Fruit fly (Drosophila melanogaster) whole organism, embryonic: ENCODE measurements around the gene CG13407.
A peak's percentile ranks its signal among the peaks of the same experiment; 100 is the strongest.

ENCODE experiments used
- Antp ChIP-seq: fragments of 200-800 bp; sonication (Bioruptor generic); optimal IDR thresholded peaks from 3 replicates; lab custom pipeline; 2016; ENCODE audit warnings: missing biosample characterization, missing genetic modification characterization
- Awh ChIP-seq: fragments of 200-800 bp; sonication (Bioruptor generic); IDR thresholded peaks from 2 replicates; pipeline ENCODE4, ENCODE4 v1.3.6; 2022; ENCODE audit warnings: missing biosample characterization, missing genetic modification characterization
- Bdp1 ChIP-seq: fragments of 200-800 bp; sonication (Bioruptor generic); optimal IDR thresholded peaks from 3 replicates; lab custom pipeline; 2016; ENCODE audit warnings: missing biosample characterization, missing genetic modification characterization
- CG11093 ChIP-seq: fragments of 200-800 bp; sonication (Bioruptor generic); IDR thresholded peaks from 3 replicates; pipeline ENCODE4 v1.3.6; 2022; ENCODE audit warnings: missing biosample characterization, missing genetic modification characterization
- CG11247 ChIP-seq: fragments of 200-800 bp; sonication (Bioruptor generic); IDR thresholded peaks from 2 replicates; pipeline ENCODE4 v1.3.6; 2022; ENCODE audit warnings: missing biosample characterization, missing genetic modification characterization
- CG12155 ChIP-seq: fragments of 200-800 bp; sonication (Bioruptor generic); optimal IDR thresholded peaks from 3 replicates; lab custom pipeline; 2016; ENCODE audit warnings: missing biosample characterization, missing genetic modification characterization
- CG15601 ChIP-seq: fragments of 200-800 bp; sonication (Bioruptor generic); optimal IDR thresholded peaks from 3 replicates; lab custom pipeline; 2019; ENCODE audit warnings: missing biosample characterization, mild to moderate bottlenecking, missing genetic modification characterization, moderate library complexity
- CG16815 ChIP-seq: fragments of 200-800 bp; sonication (Bioruptor generic); optimal IDR thresholded peaks from 3 replicates; lab custom pipeline; 2017; ENCODE audit warnings: missing biosample characterization, mild to moderate bottlenecking, missing genetic modification characterization
- CG17361 ChIP-seq: fragments of 200-800 bp; sonication (Bioruptor generic); IDR thresholded peaks from 3 replicates; pipeline ENCODE4 v1.3.6; 2022; ENCODE audit warnings: missing biosample characterization, missing genetic modification characterization
- CG2120 ChIP-seq: fragments of 200-800 bp; sonication (Bioruptor generic); optimal IDR thresholded peaks from 3 replicates; lab custom pipeline; 2016; ENCODE audit warnings: missing biosample characterization, missing genetic modification characterization
- CG2678 ChIP-seq: fragments of 200-800 bp; sonication (Bioruptor generic); optimal IDR thresholded peaks from 3 replicates; lab custom pipeline; 2019; ENCODE audit warnings: missing biosample characterization, mild to moderate bottlenecking, missing genetic modification characterization, moderate library complexity
- CG30431 ChIP-seq: fragments of 200-800 bp; sonication (Bioruptor generic); optimal IDR thresholded peaks from 2 replicates; lab custom pipeline; 2017; ENCODE audit warnings: missing biosample characterization, missing genetic modification characterization
- CG3838 ChIP-seq: fragments of 200-800 bp; sonication (Bioruptor generic); optimal IDR thresholded peaks from 3 replicates; lab custom pipeline; 2016; ENCODE audit warnings: missing biosample characterization, missing genetic modification characterization
- CG4282 ChIP-seq: fragments of 200-800 bp; sonication (Bioruptor generic); optimal IDR thresholded peaks from 2 replicates; lab custom pipeline; 2016; ENCODE audit warnings: missing biosample characterization, missing genetic modification characterization
- CG6683 ChIP-seq: fragments of 200-800 bp; sonication (Bioruptor generic); optimal IDR thresholded peaks from 2 replicates; lab custom pipeline; 2017; ENCODE audit warnings: missing biosample characterization, mild to moderate bottlenecking, missing genetic modification characterization, missing genetic modification reagents
- CG7372 ChIP-seq: fragments of 200-800 bp; sonication (Bioruptor generic); IDR thresholded peaks from 2 replicates; pipeline ENCODE4 v1.3.6; 2022; ENCODE audit warnings: missing biosample characterization, missing genetic modification characterization
- CG7745 ChIP-seq: fragments of 200-800 bp; sonication (Bioruptor generic); optimal IDR thresholded peaks from 2 replicates; lab custom pipeline; 2018; ENCODE audit warnings: missing biosample characterization, mild to moderate bottlenecking, missing genetic modification characterization, moderate library complexity
- CG8944 ChIP-seq: fragments of 200-800 bp; sonication (Bioruptor generic); optimal IDR thresholded peaks from 3 replicates; lab custom pipeline; 2016; ENCODE audit warnings: missing biosample characterization, missing genetic modification characterization
- Fer3 ChIP-seq: fragments of 200-800 bp; sonication (Bioruptor generic); optimal IDR thresholded peaks from 2 replicates; lab custom pipeline; 2018; ENCODE audit warnings: missing biosample characterization, mild to moderate bottlenecking, missing genetic modification characterization, moderate library complexity
- HmgD ChIP-seq: fragments of 200-800 bp; sonication (Bioruptor generic); optimal IDR thresholded peaks from 3 replicates; lab custom pipeline; 2016; ENCODE audit warnings: missing biosample characterization, missing genetic modification characterization
- Sin3A ChIP-seq: fragments of >200 bp; optimal IDR thresholded peaks from 2 replicates; lab custom pipeline; 2018
- Spps ChIP-seq: fragments of 200-800 bp; sonication (Bioruptor generic); optimal IDR thresholded peaks from 2 replicates; lab custom pipeline; 2018; ENCODE audit warnings: missing biosample characterization, mild to moderate bottlenecking, missing genetic modification characterization
- Ssrp ChIP-seq: fragments of 200-800 bp; sonication (Bioruptor generic); optimal IDR thresholded peaks from 2 replicates; lab custom pipeline; 2018; ENCODE audit warnings: missing biosample characterization, mild to moderate bottlenecking, missing genetic modification characterization, moderate library complexity
- Taf1 ChIP-seq: fragments of 200-800 bp; sonication (Bioruptor generic); IDR thresholded peaks from 2 replicates; pipeline ENCODE4 v1.3.6; 2022; ENCODE audit warnings: missing biosample characterization, missing genetic modification characterization
- Xbp1 ChIP-seq: fragments of 200-800 bp; sonication (Bioruptor generic); optimal IDR thresholded peaks from 3 replicates; lab custom pipeline; 2016; ENCODE audit warnings: missing biosample characterization, mild to moderate bottlenecking, missing genetic modification characterization
- ash1 ChIP-seq: fragments of 200-800 bp; sonication (Bioruptor generic); optimal IDR thresholded peaks from 2 replicates; lab custom pipeline; 2018; ENCODE audit warnings: missing biosample characterization, mild to moderate bottlenecking, missing genetic modification characterization
- az2 ChIP-seq: fragments of 200-800 bp; sonication (Bioruptor generic); optimal IDR thresholded peaks from 3 replicates; lab custom pipeline; 2016; ENCODE audit warnings: missing biosample characterization, missing genetic modification characterization
- chn ChIP-seq: fragments of 200-800 bp; sonication (Bioruptor generic); optimal IDR thresholded peaks from 2 replicates; lab custom pipeline; 2016; ENCODE audit warnings: missing biosample characterization, missing genetic modification characterization
- ci ChIP-seq: fragments of 200-800 bp; sonication (Bioruptor generic); IDR thresholded peaks from 3 replicates; pipeline ENCODE4 v1.3.6; 2022; ENCODE audit warnings: missing biosample characterization, missing genetic modification characterization
- crp ChIP-seq, 2 experiments: fragments of 200-800 bp; sonication (Bioruptor generic); optimal IDR thresholded peaks; 2 replicates in 1 of 2; 3 replicates in 1 of 2; lab custom pipeline; 2017; ENCODE audit warnings: missing biosample characterization in 2 of 2, missing genetic modification characterization in 2 of 2, mild to moderate bottlenecking in 1 of 2, moderate library complexity in 1 of 2
- cwo ChIP-seq: fragments of 200-800 bp; sonication (Bioruptor generic); optimal IDR thresholded peaks from 3 replicates; lab custom pipeline; 2017; ENCODE audit warnings: missing biosample characterization, missing genetic modification characterization, mild to moderate bottlenecking, moderate library complexity, missing genetic modification reagents
- dan ChIP-seq: fragments of 200-800 bp; sonication (Bioruptor generic); IDR thresholded peaks from 2 replicates; pipeline ENCODE4 v1.3.6; 2022; ENCODE audit warnings: missing biosample characterization, missing genetic modification characterization
- dati ChIP-seq: fragments of 200-800 bp; sonication (Bioruptor generic); IDR thresholded peaks from 2 replicates; pipeline ENCODE4 v1.3.6; 2022; ENCODE audit warnings: missing biosample characterization, missing genetic modification characterization
- gce ChIP-seq: fragments of 200-800 bp; sonication (Bioruptor generic); IDR thresholded peaks from 3 replicates; pipeline ENCODE4 v1.3.6; 2022; ENCODE audit warnings: missing biosample characterization, missing genetic modification characterization
- ham ChIP-seq: fragments of 200-800 bp; sonication (Bioruptor generic); IDR thresholded peaks from 2 replicates; pipeline ENCODE4 v1.3.6; 2022; ENCODE audit warnings: missing biosample characterization, missing genetic modification characterization
- hb ChIP-seq: fragments of 200-800 bp; sonication (Bioruptor generic); IDR thresholded peaks from 3 replicates; pipeline ENCODE4 v1.3.6; 2022; ENCODE audit warnings: missing biosample characterization, missing genetic modification characterization; ENCODE audit not compliant: partially characterized antibody
- hkb ChIP-seq, 2 experiments: fragments of 200-800 bp in 1 of 2; fragments of >200 bp in 1 of 2; sonication (Bioruptor generic) in 1 of 2; IDR thresholded peaks in 1 of 2; optimal IDR thresholded peaks in 1 of 2; 2 replicates each; pipeline versions ENCODE4 v1.3.6 to Lab custom; 2017 to 2022; ENCODE audit warnings: missing biosample characterization in 1 of 2, missing genetic modification characterization in 1 of 2
- ken ChIP-seq: fragments of 200-800 bp; sonication (Bioruptor generic); IDR thresholded peaks from 3 replicates; pipeline ENCODE4 v1.3.6; 2022; ENCODE audit warnings: missing biosample characterization, missing genetic modification characterization
- pan ChIP-seq, 4 experiments: fragments of >200 bp in 3 of 4; fragments of 200-800 bp in 1 of 4; sonication (Bioruptor generic) in 1 of 4; optimal IDR thresholded peaks in 3 of 4; IDR thresholded peaks in 1 of 4; 2 replicates each; pipeline versions ENCODE4 v1.3.6 to Lab custom; 2017 to 2022; ENCODE audit warnings: missing biosample characterization in 2 of 4, missing genetic modification characterization in 2 of 4, mixed read lengths in 1 of 4
- pros ChIP-seq: fragments of 200-800 bp; sonication (Bioruptor generic); optimal IDR thresholded peaks from 3 replicates; lab custom pipeline; 2019; ENCODE audit warnings: missing biosample characterization, mild to moderate bottlenecking, missing genetic modification characterization, moderate library complexity
- psq ChIP-seq: fragments of 200-800 bp; sonication (Bioruptor generic); optimal IDR thresholded peaks from 2 replicates; lab custom pipeline; 2017; ENCODE audit warnings: missing biosample characterization, missing genetic modification characterization
- shn ChIP-seq: fragments of 200-800 bp; sonication (Bioruptor generic); optimal IDR thresholded peaks from 3 replicates; lab custom pipeline; 2016; ENCODE audit warnings: missing biosample characterization, missing genetic modification characterization
- sima ChIP-seq: fragments of 200-800 bp; sonication (Bioruptor generic); optimal IDR thresholded peaks from 2 replicates; lab custom pipeline; 2016; ENCODE audit warnings: missing biosample characterization, missing genetic modification characterization
- tio ChIP-seq: fragments of 200-800 bp; sonication (Bioruptor generic); optimal IDR thresholded peaks from 2 replicates; lab custom pipeline; 2017; ENCODE audit warnings: missing biosample characterization, missing genetic modification characterization, inconsistent platforms
- tll ChIP-seq, 2 experiments: fragments of 200-800 bp in 1 of 2; fragments of >200 bp in 1 of 2; sonication (Bioruptor generic) in 1 of 2; optimal IDR thresholded peaks; 2 replicates each; lab custom pipeline; 2017 to 2019; ENCODE audit warnings: missing biosample characterization in 2 of 2, missing genetic modification characterization in 2 of 2, mild to moderate bottlenecking in 1 of 2, moderate library complexity in 1 of 2
- tup ChIP-seq: fragments of 200-800 bp; sonication (Bioruptor generic); optimal IDR thresholded peaks from 2 replicates; lab custom pipeline; 2016; ENCODE audit warnings: missing biosample characterization, mild to moderate bottlenecking, missing genetic modification characterization, moderate library complexity
- z ChIP-seq: fragments of 200-800 bp; sonication (Bioruptor generic); IDR thresholded peaks from 3 replicates; pipeline ENCODE4 v1.3.6; 2022; ENCODE audit warnings: missing biosample characterization, missing genetic modification characterization

CG13407 gene

dm6 chr3R:22145425-22146411, 42.5 kb downstream of the CG13407 start (continued):
- TF ChIP-seq CG7372 (GFP tag; lab: Robert Waterston, UW) = peak; percentile 63
- peak; percentile 52 for TF ChIP-seq CG6683
- peak; percentile 94 for TF ChIP-seq ci (GFP tag; lab: Robert Waterston, UW)
- peak; percentile 53 for TF ChIP-seq CG30431 (GFP tag; lab: Kevin White, UChicago)
- TF ChIP-seq tio (GFP tag; lab: Kevin White, UChicago) = peak; percentile 51
- TF ChIP-seq az2 (GFP tag; lab: Kevin White, UChicago) = peak; percentile 79
- TF ChIP-seq CG15601 = peak; percentile 84
- peak; percentile 86 for TF ChIP-seq CG11093 (GFP tag; lab: Robert Waterston, UW)
- peak; percentile 67 for TF ChIP-seq CG16815 (GFP tag; lab: Kevin White, UChicago)
- no peak for TF ChIP-seq z
- no peak for TF ChIP-seq Taf1 (GFP tag; lab: Robert Waterston, UW)
- TF ChIP-seq CG17361 (GFP tag; lab: Robert Waterston, UW) = peak; percentile 93
- peak; percentile 46 for TF ChIP-seq sima
- no peak for TF ChIP-seq CG3838
- TF ChIP-seq Bdp1 (GFP tag; lab: Kevin White, UChicago) = peak; percentile 44
- no peak for TF ChIP-seq ham (GFP tag; lab: Robert Waterston, UW)
- TF ChIP-seq gce (GFP tag; lab: Robert Waterston, UW) = peak; percentile 78; the same call in 1 of the 3 replicates
- peak; percentile 19 for TF ChIP-seq psq (GFP tag; lab: Kevin White, UChicago)
- peak; percentile 83 for TF ChIP-seq ken (GFP tag; lab: Robert Waterston, UW)
- no peak for TF ChIP-seq ash1 (GFP tag; lab: Kevin White, UChicago)
- TF ChIP-seq tup (GFP tag; lab: Kevin White, UChicago) = peak; percentile 46
- TF ChIP-seq CG4282 = no peak
- TF ChIP-seq cwo (GFP tag; lab: Kevin White, UChicago) = peak; percentile 37
- 0 out of 2 replicates have a peak, but pooled peaks have one; percentile 31 for TF ChIP-seq CG11247 (GFP tag; lab: Robert Waterston, UW)
- TF ChIP-seq CG2678 (tag; lab: Kevin White, UChicago) = peak; percentile 80
- peak; percentile 72 for TF ChIP-seq Xbp1
- no peak for TF ChIP-seq hb
- TF ChIP-seq hkb (optimal IDR thresholded peaks at IDR 0.05; lab: Kevin White, UChicago) = no peak
- TF ChIP-seq hkb (GFP tag; IDR thresholded peaks at IDR 0.05; lab: Robert Waterston, UW) = peak; percentile 72
- peak; percentile 58 for TF ChIP-seq CG8944
- peak; percentile 23 for TF ChIP-seq CG7745 (tag; lab: Kevin White, UChicago)
- no peak for TF ChIP-seq pan (optimal IDR thresholded peaks at IDR 0.05; lab: Kevin White, UChicago)
- TF ChIP-seq pan (GFP tag; optimal IDR thresholded peaks at IDR 0.05 in 1 of 2, IDR thresholded peaks at IDR 0.05 in 1 of 2) = peak in 1 of 2 experiments; percentile 81
- peak; percentile 75 for TF ChIP-seq Ssrp (tag; lab: Kevin White, UChicago)
- peak; percentile 61 for TF ChIP-seq shn (GFP tag; lab: Kevin White, UChicago)
- TF ChIP-seq Spps (tag; lab: Kevin White, UChicago) = peak; percentile 92
- peak; percentile 54 for TF ChIP-seq Fer3 (tag; lab: Kevin White, UChicago)
- TF ChIP-seq dati (GFP tag; lab: Robert Waterston, UW) = peak; percentile 58; the same call in 1 of the 2 replicates
- peak; percentile 65 for TF ChIP-seq dan (GFP tag; lab: Robert Waterston, UW)
- TF ChIP-seq Awh = peak; percentile 83
- peak; percentile 76 for TF ChIP-seq Antp (GFP tag; lab: Kevin White, UChicago)
- peak in 1 of 2 experiments; percentile 81 for TF ChIP-seq tll (GFP tag; optimal IDR thresholded peaks at IDR 0.05; lab: Kevin White, UChicago)
- no peak for TF ChIP-seq CG2120 (GFP tag; lab: Kevin White, UChicago)
- TF ChIP-seq pros (GFP tag; lab: Kevin White, UChicago) = no peak
- TF ChIP-seq Sin3A (lab: Kevin White, UChicago) = no peak
- no peak for TF ChIP-seq HmgD (GFP tag; lab: Kevin White, UChicago)
- peak; percentile 64 for TF ChIP-seq chn (GFP tag; lab: Kevin White, UChicago)
- no peak for TF ChIP-seq crp (GFP tag; optimal IDR thresholded peaks at IDR 0.05; lab: Kevin White, UChicago)
- TF ChIP-seq CG12155 = peak; percentile 38
